Fruit fly (Drosophila melanogaster) whole organism, adult: Measurements from ENCODE around the gene CCT1.

Source experiments
- CG11617 ChIP-seq: fragments of 200-800 bp; sonication (Bioruptor generic); optimal IDR thresholded peaks from 2 replicates; lab custom pipeline; 2017; ENCODE audit warnings: mild to moderate bottlenecking, missing biosample characterization, missing genetic modification reagents, missing genetic modification characterization
- CG12768 ChIP-seq: fragments of 200-800 bp; sonication (Bioruptor generic); optimal IDR thresholded peaks from 2 replicates; lab custom pipeline; 2017; ENCODE audit warnings: missing biosample characterization, missing genetic modification characterization, mild to moderate bottlenecking, moderate library complexity, missing genetic modification reagents
- CG1620 ChIP-seq: fragments of 200-800 bp; sonication (Bioruptor generic); optimal IDR thresholded peaks from 2 replicates; lab custom pipeline; 2016; ENCODE audit warnings: missing biosample characterization, missing genetic modification characterization
- CG33017 ChIP-seq: fragments of 200-800 bp; sonication (Bioruptor generic); optimal IDR thresholded peaks from 2 replicates; lab custom pipeline; 2018; ENCODE audit warnings: missing biosample characterization, mild to moderate bottlenecking, missing genetic modification characterization, moderate library complexity
- CG7101 ChIP-seq: fragments of 200-800 bp; sonication (Bioruptor generic); optimal IDR thresholded peaks from 2 replicates; lab custom pipeline; 2018; ENCODE audit warnings: missing biosample characterization, mild to moderate bottlenecking, missing genetic modification characterization, moderate library complexity
- Clk ChIP-seq: fragments of 200-800 bp; sonication (Bioruptor generic); optimal IDR thresholded peaks from 2 replicates; lab custom pipeline; 2017; ENCODE audit warnings: missing biosample characterization, missing genetic modification characterization
- Mnt ChIP-seq: fragments of 200-800 bp; sonication (Bioruptor generic); optimal IDR thresholded peaks from 2 replicates; lab custom pipeline; 2016; ENCODE audit warnings: missing biosample characterization, mild to moderate bottlenecking, missing genetic modification characterization
- bab1 ChIP-seq: fragments of 200-800 bp; sonication (Bioruptor generic); optimal IDR thresholded peaks from 3 replicates; lab custom pipeline; 2019; ENCODE audit warnings: missing biosample characterization, mild to moderate bottlenecking, missing genetic modification characterization, moderate library complexity

DNA sequence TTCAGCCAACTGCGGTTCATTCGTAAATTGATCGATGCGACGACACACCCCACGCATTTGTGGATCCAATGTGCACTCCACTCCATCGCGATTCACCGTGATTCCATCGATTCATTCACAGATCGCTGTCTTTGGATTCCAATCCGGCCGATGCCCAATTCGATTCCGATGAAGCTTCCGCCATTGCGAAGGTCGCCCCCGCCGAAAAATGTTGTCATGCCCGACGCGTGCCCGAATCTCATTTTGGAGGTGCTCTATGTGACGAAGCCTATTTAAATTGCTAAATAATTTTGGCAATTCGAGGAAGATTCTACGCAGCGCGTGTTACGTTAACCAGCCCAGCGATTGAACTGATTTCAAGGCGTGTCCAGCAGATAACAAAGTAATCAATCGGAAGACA, 49.4 kb upstream of the CCT1 start:
- TF ChIP-seq CG11617 (GFP tag; lab: Kevin White, UChicago): no peak
- TF ChIP-seq CG1620: no peak
- TF ChIP-seq CG33017 (tag; lab: Kevin White, UChicago): no peak
- no peak for TF ChIP-seq Clk
- no peak for TF ChIP-seq Mnt (GFP tag; lab: Kevin White, UChicago)
- no peak for TF ChIP-seq bab1 (GFP tag; lab: Kevin White, UChicago)
- no peak for TF ChIP-seq CG12768 (GFP tag; lab: Kevin White, UChicago)
- no peak for TF ChIP-seq CG7101 (tag; lab: Kevin White, UChicago)
